Worm (Caenorhabditis elegans) whole organism, L2 larva: ENCODE measurements around the gene srh-279.

Experiments
- ama-1 ChIP-seq: fragments of 150-350 bp; optimal IDR thresholded peaks from 2 replicates; lab custom pipeline; 2018; ENCODE audit warnings: inconsistent platforms
- ceh-16 ChIP-seq: fragments of 150-350 bp; optimal IDR thresholded peaks from 2 replicates; lab custom pipeline; 2014; ENCODE audit warnings: missing biosample characterization, missing genetic modification characterization
- gmeb-1 ChIP-seq: fragments of 150-350 bp; optimal IDR thresholded peaks from 2 replicates; lab custom pipeline; 2014; ENCODE audit warnings: missing biosample characterization, missing genetic modification characterization
- lin-39 ChIP-seq: fragments of 150-350 bp; optimal IDR thresholded peaks from 2 replicates; lab custom pipeline; 2014; ENCODE audit warnings: missing biosample characterization, missing genetic modification reagents, missing genetic modification characterization
- mdl-1 ChIP-seq, 2 experiments: fragments of 150-350 bp in 1 of 2; sonication (generic microtip) in 1 of 2; optimal IDR thresholded peaks; 2 replicates each; lab custom pipeline; 2017; ENCODE audit warnings: missing biosample characterization in 2 of 2, missing genetic modification characterization in 2 of 2
- nhr-11 ChIP-seq: fragments of 150-350 bp; optimal IDR thresholded peaks from 2 replicates; lab custom pipeline; 2014; ENCODE audit warnings: missing biosample characterization, missing genetic modification characterization
- nhr-12 ChIP-seq: fragments of 150-350 bp; optimal IDR thresholded peaks from 2 replicates; lab custom pipeline; 2014; ENCODE audit warnings: missing biosample characterization, missing genetic modification characterization
- snpc-4 ChIP-seq: fragments of 150-350 bp; optimal IDR thresholded peaks from 2 replicates; lab custom pipeline; 2014; ENCODE audit warnings: missing biosample characterization, missing genetic modification characterization
- unc-39 ChIP-seq: fragments of 150-350 bp; optimal IDR thresholded peaks from 2 replicates; lab custom pipeline; 2014; ENCODE audit warnings: missing biosample characterization, missing genetic modification characterization

DNA sequence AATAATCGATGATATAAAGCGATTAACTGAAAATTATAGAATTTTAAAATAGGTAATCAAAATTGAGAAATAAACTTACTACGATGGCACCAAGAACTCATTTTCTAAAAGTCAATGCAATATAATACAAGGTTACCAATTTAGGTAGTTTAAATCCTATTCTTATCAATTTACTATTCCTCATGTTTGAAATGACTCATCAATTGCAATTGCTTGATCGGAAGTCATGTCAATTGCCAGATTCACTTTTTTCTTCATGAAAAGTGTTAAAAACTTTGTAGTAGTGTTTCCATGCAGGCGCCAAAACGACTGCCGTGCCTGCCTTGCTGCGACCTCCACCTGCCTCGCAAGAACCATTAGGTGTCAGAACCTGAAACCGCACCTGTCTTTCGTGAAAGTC lies 34.4 kb downstream of the srh-279 start, which contains the start of gene F11A5.13:
- no peak for TF ChIP-seq ceh-16
- no peak for TF ChIP-seq lin-39 (tag; lab: Kevin White, UChicago)
- no peak for TF ChIP-seq gmeb-1
- TF ChIP-seq unc-39, result no peak
- TF ChIP-seq mdl-1 (tag; optimal IDR thresholded peaks at IDR 0.05; lab: Kevin White, UChicago), result no peak
- TF ChIP-seq ama-1 (lab: Kevin White, UChicago), result no peak
- TF ChIP-seq snpc-4 (tag; lab: Kevin White, UChicago), result no peak
- TF ChIP-seq nhr-11, result no peak
- no peak for TF ChIP-seq nhr-12
